Worm (Caenorhabditis elegans): Measurements from ENCODE around the gene pro-3.

- TF ChIP-seq ztf-16 (tag; optimal IDR thresholded peaks at IDR 0.05) (no peak), nhr-232 (tag; optimal IDR thresholded peaks at IDR 0.05) (no peak), ref-2 (tag; optimal IDR thresholded peaks at IDR 0.05) (no peak), fkh-10 (GFP tag; optimal IDR thresholded peaks at IDR 0.05) (no peak), pag-3 (tag; optimal IDR thresholded peaks at IDR 0.05; ENCODE audit: borderline replicate concordance) (no peak), ceh-19 (GFP tag; optimal IDR thresholded peaks at IDR 0.05) (no peak), ceh-2 (tag; optimal IDR thresholded peaks at IDR 0.05) (no peak), nhr-11 (tag; optimal IDR thresholded peaks at IDR 0.05) (no peak), hlh-15 (tag; optimal IDR thresholded peaks at IDR 0.05) (no peak), nfya-1 (tag; optimal IDR thresholded peaks at IDR 0.05) (no peak)
These were observed 34.1 kb upstream of the pro-3 start, which contains the start of gene Y39B6A.69 for ce11 chrV:19152328-19152727.
